Fruit fly (Drosophila melanogaster): ENCODE measurements around the gene mnb.

The mnb gene

DNA sequence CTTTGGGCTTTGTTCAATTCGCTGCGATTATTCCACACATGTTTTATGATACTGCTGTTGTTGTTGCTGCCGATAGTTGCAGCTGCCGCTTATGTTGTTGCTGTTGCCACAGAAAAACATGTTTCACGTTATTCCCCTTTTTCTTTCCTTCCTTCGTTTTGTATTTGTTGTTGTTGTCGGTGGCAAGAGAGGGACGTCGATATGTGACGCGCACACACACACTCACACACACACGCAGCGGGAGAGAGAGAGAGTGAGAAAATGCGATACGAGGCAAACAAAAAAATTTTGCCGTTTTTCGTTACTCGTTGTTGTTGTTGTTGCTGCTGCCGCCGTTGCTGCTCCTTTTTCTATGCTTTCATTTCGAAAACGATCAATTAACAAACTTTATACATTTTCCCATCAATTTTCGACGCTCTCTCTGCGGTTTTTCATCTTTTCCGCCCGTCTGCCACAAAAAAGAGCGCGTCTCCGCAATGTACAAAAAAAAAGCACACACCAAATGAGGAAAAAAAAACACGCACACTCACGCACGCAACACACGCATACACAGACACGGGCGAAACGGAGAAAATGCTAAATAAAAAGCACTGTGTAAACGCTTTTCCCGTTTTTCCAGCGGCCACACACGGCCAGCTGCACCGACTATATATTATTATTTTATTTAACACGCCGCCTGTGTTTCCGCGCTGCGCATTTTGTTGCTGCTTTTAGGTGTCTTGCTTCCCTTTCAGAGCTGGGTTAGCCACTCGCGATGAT is 394 bp downstream of the mnb start (continued):
- TF ChIP-seq insv (GFP tag; optimal IDR thresholded peaks at IDR 0.05) (peak in 1 of 2 experiments; percentile 90), bsh (GFP tag; optimal IDR thresholded peaks at IDR 0.05) (peak in 1 of 2 experiments; percentile 81), kay (GFP tag; optimal IDR thresholded peaks at IDR 0.05) (no peak), CG6854 (GFP tag; optimal IDR thresholded peaks at IDR 0.05) (peak; percentile 5), CG17186 (GFP tag; optimal IDR thresholded peaks at IDR 0.05) (peak; percentile 96), wor (GFP tag; IDR thresholded peaks at IDR 0.05) (no peak), CG12769 (tag; optimal IDR thresholded peaks at IDR 0.05) (peak; percentile 35), zfh2 (GFP tag; optimal IDR thresholded peaks at IDR 0.05) (no peak), corto (GFP tag; optimal IDR thresholded peaks at IDR 0.05) (peak; percentile 61), MBD-R2 (GFP tag; IDR thresholded peaks at IDR 0.05) (peak; percentile 22; the same call in 1 of the 2 replicates), jumu (GFP tag; optimal IDR thresholded peaks at IDR 0.05) (no peak), sim (GFP tag; IDR thresholded peaks at IDR 0.05) (no peak), tio (GFP tag; optimal IDR thresholded peaks at IDR 0.05) (no peak), stwl (tag; optimal IDR thresholded peaks at IDR 0.05) (no peak), crp (GFP tag; optimal IDR thresholded peaks at IDR 0.05) (no peak), Hr78 (GFP tag; optimal IDR thresholded peaks at IDR 0.05) (no peak), sens (GFP tag) (peak; percentile 55), Trl (optimal IDR thresholded peaks at IDR 0.05) (peak; percentile 52 to 87), Trl (GFP tag; optimal IDR thresholded peaks at IDR 0.05) (peak; percentile 18), Nf-YC (tag; optimal IDR thresholded peaks at IDR 0.05) (peak; percentile 15), CG7372 (GFP tag; IDR thresholded peaks at IDR 0.05) (no peak), z (GFP tag; IDR thresholded peaks at IDR 0.05) (no peak), crol (GFP tag; IDR thresholded peaks at IDR 0.05) (peak; percentile 23; the same call in 1 of the 2 replicates), bbx (GFP tag; IDR thresholded peaks at IDR 0.05; ENCODE audit: partially characterized antibody) (no peak), Myb (GFP tag; optimal IDR thresholded peaks at IDR 0.05) (no peak), btn (GFP tag; optimal IDR thresholded peaks at IDR 0.05) (no peak), E2f2 (GFP tag; IDR thresholded peaks at IDR 0.05) (no peak), gfzf (GFP tag; optimal IDR thresholded peaks at IDR 0.05) (no peak), CG10979 (tag; optimal IDR thresholded peaks at IDR 0.05) (no peak), chn (GFP tag; optimal IDR thresholded peaks at IDR 0.05) (no peak), CG10321 (GFP tag; IDR thresholded peaks at IDR 0.05) (peak; percentile 91), cg (GFP tag; optimal IDR thresholded peaks at IDR 0.05) (peak; percentile 91), NfI (GFP tag; optimal IDR thresholded peaks at IDR 0.05) (no peak), pzg (GFP tag; optimal IDR thresholded peaks at IDR 0.05) (no peak), sd (tag; optimal IDR thresholded peaks at IDR 0.05) (peak; percentile 11), nom (GFP tag; optimal IDR thresholded peaks at IDR 0.05) (peak; percentile 95), tx (GFP tag; optimal IDR thresholded peaks at IDR 0.05) (no peak), zfh1 (GFP tag; IDR thresholded peaks at IDR 0.05) (no peak), esg (GFP tag; conservative IDR thresholded peaks at IDR 0.05) (no peak), Aef1 (GFP tag; IDR thresholded peaks at IDR 0.05) (peak; percentile 10; the same call in 1 of the 3 replicates), mld (GFP tag; IDR thresholded peaks at IDR 0.05; ENCODE audit: partially characterized antibody) (no peak), CG18619 (GFP tag; optimal IDR thresholded peaks at IDR 0.05) (no peak), CG11504 (tag; optimal IDR thresholded peaks at IDR 0.05) (peak; percentile 23), psq (GFP tag; optimal IDR thresholded peaks at IDR 0.05) (peak; percentile 72), ash1 (GFP tag; optimal IDR thresholded peaks at IDR 0.05) (no peak), bigmax (GFP tag; optimal IDR thresholded peaks at IDR 0.05) (peak; percentile 79), CG1832 (GFP tag; optimal IDR thresholded peaks at IDR 0.05) (peak; percentile 48), CG6175 (GFP tag; IDR thresholded peaks at IDR 0.05) (peak; percentile 86), CG12236 (GFP tag; optimal IDR thresholded peaks at IDR 0.05) (no peak)

All from whole organism, embryonic.